Fruit fly (Drosophila melanogaster) whole organism, embryonic: ENCODE measurements around the gene Sec10.

ENCODE experiments used
- Abd-B ChIP-seq: fragments of 200-800 bp; sonication (Bioruptor generic); optimal IDR thresholded peaks from 2 replicates; lab custom pipeline; 2018; ENCODE audit warnings: missing biosample characterization, mild to moderate bottlenecking, missing genetic modification characterization, moderate library complexity
- Adf1 ChIP-seq: fragments of 200-800 bp; sonication (Bioruptor generic); IDR thresholded peaks from 2 replicates; pipeline ENCODE4 v1.3.6; 2022; ENCODE audit warnings: missing biosample characterization, missing genetic modification characterization
- Antp ChIP-seq: fragments of 200-800 bp; sonication (Bioruptor generic); optimal IDR thresholded peaks from 3 replicates; lab custom pipeline; 2016; ENCODE audit warnings: missing biosample characterization, missing genetic modification characterization
- B-H2 ChIP-seq: fragments of 200-800 bp; sonication (Bioruptor generic); optimal IDR thresholded peaks from 2 replicates; lab custom pipeline; 2018; ENCODE audit warnings: missing biosample characterization, mild to moderate bottlenecking, missing genetic modification characterization
- C15 ChIP-seq: fragments of 200-800 bp; sonication (Bioruptor generic); IDR thresholded peaks from 3 replicates; pipeline ENCODE4 v1.3.6; 2022; ENCODE audit warnings: missing biosample characterization, missing genetic modification characterization
- CG1024 ChIP-seq: fragments of 200-800 bp; sonication (Bioruptor generic); IDR thresholded peaks from 2 replicates; pipeline ENCODE4 v1.3.6; 2022; ENCODE audit warnings: missing biosample characterization, missing genetic modification characterization
- CG12391 ChIP-seq: fragments of 200-800 bp; sonication (Bioruptor generic); optimal IDR thresholded peaks from 3 replicates; lab custom pipeline; 2018; ENCODE audit warnings: missing biosample characterization, mild to moderate bottlenecking, missing genetic modification characterization, moderate library complexity
- CG14860 ChIP-seq: fragments of 200-800 bp; sonication (Bioruptor generic); IDR thresholded peaks from 3 replicates; pipeline ENCODE4 v1.3.6; 2022; ENCODE audit warnings: missing biosample characterization, missing genetic modification characterization; ENCODE audit not compliant: partially characterized antibody
- CG17186 ChIP-seq: fragments of 200-800 bp; sonication (Bioruptor generic); optimal IDR thresholded peaks from 3 replicates; lab custom pipeline; 2017; ENCODE audit warnings: missing biosample characterization, missing genetic modification reagents, missing genetic modification characterization
- CG17328 ChIP-seq: fragments of 200-800 bp; sonication (Bioruptor generic); IDR thresholded peaks from 2 replicates; pipeline ENCODE4 v1.3.6; 2022; ENCODE audit warnings: missing biosample characterization, missing genetic modification characterization
- CG30403 ChIP-seq: fragments of 200-800 bp; sonication (Bioruptor generic); optimal IDR thresholded peaks from 3 replicates; lab custom pipeline; 2016; ENCODE audit warnings: missing biosample characterization, missing genetic modification characterization
- CG30431 ChIP-seq: fragments of 200-800 bp; sonication (Bioruptor generic); optimal IDR thresholded peaks from 2 replicates; lab custom pipeline; 2017; ENCODE audit warnings: missing biosample characterization, missing genetic modification characterization
- CG31365 ChIP-seq: fragments of 200-800 bp; sonication (Bioruptor generic); optimal IDR thresholded peaks from 2 replicates; lab custom pipeline; 2018; ENCODE audit warnings: missing biosample characterization, mild to moderate bottlenecking, missing genetic modification characterization
- CG6689 ChIP-seq: fragments of 200-800 bp; sonication (Bioruptor generic); IDR thresholded peaks from 2 replicates; pipeline ENCODE4 v1.3.6; 2022; ENCODE audit warnings: missing biosample characterization, missing genetic modification characterization
- CG6854 ChIP-seq: fragments of 200-800 bp; sonication (Bioruptor generic); optimal IDR thresholded peaks from 3 replicates; lab custom pipeline; 2017; ENCODE audit warnings: missing biosample characterization, mild to moderate bottlenecking, missing genetic modification characterization
- CG7963 ChIP-seq: fragments of 200-800 bp; sonication (Bioruptor generic); IDR thresholded peaks from 3 replicates; pipeline ENCODE4 v1.3.6; 2022; ENCODE audit warnings: missing biosample characterization, missing genetic modification characterization; ENCODE audit not compliant: partially characterized antibody
- CG7987 ChIP-seq: fragments of 200-800 bp; sonication (Bioruptor generic); optimal IDR thresholded peaks from 2 replicates; lab custom pipeline; 2018; ENCODE audit warnings: missing biosample characterization, mild to moderate bottlenecking, missing genetic modification characterization, moderate library complexity
- CG8478 ChIP-seq: fragments of >200 bp; optimal IDR thresholded peaks from 2 replicates; lab custom pipeline; 2018
- D19A ChIP-seq: fragments of 200-800 bp; optimal IDR thresholded peaks from 3 replicates; lab custom pipeline; 2019; ENCODE audit warnings: missing biosample characterization, mild to moderate bottlenecking, missing genetic modification characterization, moderate library complexity
- Dip3 ChIP-seq: fragments of 200-800 bp; sonication (Bioruptor generic); optimal IDR thresholded peaks from 3 replicates; lab custom pipeline; 2016; ENCODE audit warnings: missing biosample characterization, missing genetic modification characterization
- Dll ChIP-seq: fragments of 200-800 bp; sonication (Bioruptor generic); IDR thresholded peaks from 4 replicates; pipeline ENCODE4 v1.3.6; 2022; ENCODE audit warnings: missing biosample characterization, missing genetic modification characterization; ENCODE audit not compliant: partially characterized antibody
- Eip74EF ChIP-seq, 2 experiments: fragments of 200-800 bp in 1 of 2; fragments of >200 bp in 1 of 2; sonication (Bioruptor generic) in 1 of 2; optimal IDR thresholded peaks; 2 replicates each; lab custom pipeline; 2017 to 2019; ENCODE audit warnings: missing biosample characterization in 2 of 2, missing genetic modification characterization in 2 of 2, mild to moderate bottlenecking in 1 of 2, moderate library complexity in 1 of 2
- Hmr ChIP-seq: fragments of 200-800 bp; sonication (Bioruptor generic); optimal IDR thresholded peaks from 3 replicates; lab custom pipeline; 2017; ENCODE audit warnings: mild to moderate bottlenecking, missing biosample characterization, missing genetic modification reagents, missing genetic modification characterization
- MESR4 ChIP-seq: fragments of 200-800 bp; sonication (Bioruptor generic); optimal IDR thresholded peaks from 2 replicates; lab custom pipeline; 2018; ENCODE audit warnings: missing biosample characterization, mild to moderate bottlenecking, missing genetic modification characterization, moderate library complexity
- Nf-YC ChIP-seq: fragments of 200-800 bp; optimal IDR thresholded peaks from 3 replicates; lab custom pipeline; 2019; ENCODE audit warnings: missing biosample characterization, mild to moderate bottlenecking, missing genetic modification characterization, moderate library complexity
- PHDP ChIP-seq: fragments of 200-800 bp; sonication (Bioruptor generic); optimal IDR thresholded peaks from 3 replicates; lab custom pipeline; 2018; ENCODE audit warnings: missing biosample characterization, mild to moderate bottlenecking, missing genetic modification characterization, moderate library complexity
- Ssrp ChIP-seq: fragments of 200-800 bp; sonication (Bioruptor generic); optimal IDR thresholded peaks from 2 replicates; lab custom pipeline; 2018; ENCODE audit warnings: missing biosample characterization, mild to moderate bottlenecking, missing genetic modification characterization, moderate library complexity
- Vsx1 ChIP-seq: fragments of 200-800 bp; sonication (Bioruptor generic); optimal IDR thresholded peaks from 2 replicates; lab custom pipeline; 2017; ENCODE audit warnings: missing biosample characterization, mild to moderate bottlenecking, missing genetic modification characterization, missing genetic modification reagents
- ab ChIP-seq: fragments of 200-800 bp; sonication (Bioruptor generic); optimal IDR thresholded peaks from 2 replicates; lab custom pipeline; 2016; ENCODE audit warnings: missing biosample characterization, missing genetic modification characterization
- bbx ChIP-seq: fragments of 200-800 bp; sonication (Bioruptor generic); IDR thresholded peaks from 2 replicates; pipeline ENCODE4 v1.3.6; 2022; ENCODE audit warnings: missing biosample characterization, missing genetic modification characterization; ENCODE audit not compliant: partially characterized antibody
- br ChIP-seq: fragments of >200 bp; optimal IDR thresholded peaks from 2 replicates; lab custom pipeline; 2017
- dan ChIP-seq: fragments of 200-800 bp; sonication (Bioruptor generic); IDR thresholded peaks from 2 replicates; pipeline ENCODE4 v1.3.6; 2022; ENCODE audit warnings: missing biosample characterization, missing genetic modification characterization
- dm ChIP-seq: fragments of 200-800 bp; sonication (Bioruptor generic); optimal IDR thresholded peaks from 3 replicates; lab custom pipeline; 2016; ENCODE audit warnings: missing biosample characterization, missing genetic modification characterization
- fd102C ChIP-seq: fragments of 200-800 bp; sonication (Bioruptor generic); optimal IDR thresholded peaks from 2 replicates; lab custom pipeline; 2018; ENCODE audit warnings: missing biosample characterization, mild to moderate bottlenecking, missing genetic modification characterization, moderate library complexity
- fd96Cb ChIP-seq: fragments of 200-800 bp; sonication (Bioruptor generic); optimal IDR thresholded peaks from 2 replicates; lab custom pipeline; 2018; ENCODE audit warnings: missing biosample characterization, mild to moderate bottlenecking, missing genetic modification characterization, moderate library complexity
- h ChIP-seq: fragments of >200 bp; optimal IDR thresholded peaks from 2 replicates; lab custom pipeline; 2017
- ham ChIP-seq: fragments of 200-800 bp; sonication (Bioruptor generic); IDR thresholded peaks from 2 replicates; pipeline ENCODE4 v1.3.6; 2022; ENCODE audit warnings: missing biosample characterization, missing genetic modification characterization
- lola ChIP-seq, 3 experiments: fragments of >200 bp in 2 of 3; fragments of 200-800 bp in 1 of 3; sonication (Bioruptor generic) in 1 of 3; optimal IDR thresholded peaks; 2 replicates each; lab custom pipeline; 2017 to 2019; ENCODE audit warnings: missing biosample characterization in 3 of 3, missing genetic modification characterization in 3 of 3, mild to moderate bottlenecking in 1 of 3, moderate library complexity in 1 of 3
- mld ChIP-seq: fragments of 200-800 bp; sonication (Bioruptor generic); IDR thresholded peaks from 3 replicates; pipeline ENCODE4 v1.3.6; 2022; ENCODE audit warnings: missing biosample characterization, missing genetic modification characterization; ENCODE audit not compliant: partially characterized antibody
- oc ChIP-seq: fragments of 200-800 bp; sonication (Bioruptor generic); optimal IDR thresholded peaks from 2 replicates; lab custom pipeline; 2018; ENCODE audit warnings: missing biosample characterization, mild to moderate bottlenecking, missing genetic modification characterization, moderate library complexity
- odd ChIP-seq: fragments of 200-800 bp; sonication (Bioruptor generic); optimal IDR thresholded peaks from 2 replicates; lab custom pipeline; 2017; ENCODE audit warnings: missing biosample characterization, mild to moderate bottlenecking, missing genetic modification characterization
- prd ChIP-seq, 3 experiments: fragments of >200 bp in 2 of 3; fragments of 200-800 bp in 1 of 3; sonication (Bioruptor generic) in 1 of 3; optimal IDR thresholded peaks in 2 of 3; IDR thresholded peaks in 1 of 3; 2 replicates in 2 of 3; 3 replicates in 1 of 3; pipeline versions ENCODE4 v1.3.6 to Lab custom; 2017 to 2022; ENCODE audit warnings: missing biosample characterization in 1 of 3, missing genetic modification characterization in 1 of 3
- pros ChIP-seq: fragments of 200-800 bp; sonication (Bioruptor generic); optimal IDR thresholded peaks from 3 replicates; lab custom pipeline; 2019; ENCODE audit warnings: missing biosample characterization, mild to moderate bottlenecking, missing genetic modification characterization, moderate library complexity
- sc ChIP-seq, 3 experiments: fragments of >200 bp in 2 of 3; fragments of 200-800 bp in 1 of 3; sonication (Bioruptor generic) in 1 of 3; optimal IDR thresholded peaks; 2 replicates in 2 of 3; 3 replicates in 1 of 3; lab custom pipeline; 2017; ENCODE audit warnings: mild to moderate bottlenecking in 1 of 3, missing biosample characterization in 1 of 3, missing genetic modification characterization in 1 of 3, missing genetic modification reagents in 1 of 3
- so ChIP-seq: fragments of 200-800 bp; sonication (Bioruptor generic); IDR thresholded peaks from 3 replicates; pipeline ENCODE4 v1.3.6; 2022; ENCODE audit warnings: missing biosample characterization, missing genetic modification characterization
- ssp ChIP-seq: fragments of 200-800 bp; sonication (Bioruptor generic); IDR thresholded peaks from 2 replicates; pipeline ENCODE4 v1.3.6; 2022; ENCODE audit warnings: missing biosample characterization, missing genetic modification characterization
- zen2 ChIP-seq: fragments of 200-800 bp; sonication (Bioruptor generic); IDR thresholded peaks from 3 replicates; pipeline ENCODE4 v1.3.6; 2022; ENCODE audit warnings: missing biosample characterization, missing genetic modification characterization; ENCODE audit not compliant: partially characterized antibody

Sec10 gene

DNA sequence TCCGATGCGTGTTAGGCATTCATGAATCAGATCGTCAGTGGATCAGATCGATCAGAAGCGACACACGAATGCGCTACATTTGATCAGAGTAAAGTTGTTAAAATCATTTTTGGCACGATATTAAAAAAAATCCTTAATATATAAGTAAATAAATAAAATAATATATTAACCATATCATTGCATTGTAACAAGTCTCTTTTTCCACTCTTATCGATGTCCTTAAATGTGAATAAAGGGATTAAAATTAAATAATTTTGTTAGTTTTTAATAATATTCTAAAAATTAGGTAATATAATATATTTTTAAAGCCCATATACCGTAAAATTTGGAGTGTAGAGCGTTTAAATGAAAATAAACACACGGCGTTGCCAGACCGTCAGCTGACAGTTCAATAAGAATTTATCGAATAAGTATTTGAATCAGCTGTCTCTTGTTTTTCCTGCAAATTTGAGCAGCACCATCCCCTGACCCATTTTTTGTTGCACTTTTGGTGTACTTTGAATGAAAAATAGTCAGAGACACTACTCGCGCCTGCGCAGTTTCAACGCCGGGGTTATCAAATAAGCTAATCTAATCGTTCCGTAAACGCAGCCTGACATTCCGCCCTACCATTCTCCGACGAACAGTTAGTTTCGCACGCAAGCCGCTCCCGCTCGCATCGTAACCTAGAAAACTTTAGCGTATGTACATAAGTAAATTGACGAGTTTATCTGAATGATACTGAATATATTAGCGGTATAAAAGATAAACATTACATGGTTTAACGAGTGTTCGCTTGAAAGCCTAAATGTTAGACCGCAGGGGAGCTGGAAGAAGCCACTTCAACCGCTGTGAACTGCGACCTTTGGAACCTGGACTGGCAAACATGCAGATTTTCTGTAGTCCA, 17.5 kb downstream of the Sec10 start, which contains the start of the genes p38a and CG6178 (continued):
- TF ChIP-seq B-H2 (GFP tag; lab: Kevin White, UChicago) (peak; percentile 96), Adf1 (peak; percentile 81), CG17186 (GFP tag; lab: Kevin White, UChicago) (no peak), CG7963 (GFP tag; lab: Robert Waterston, UW) (no peak), dm (no peak), zen2 (GFP tag; lab: Robert Waterston, UW) (no peak), Abd-B (GFP tag; lab: Kevin White, UChicago) (peak; percentile 99), CG31365 (tag; lab: Kevin White, UChicago) (peak; percentile 9), ab (GFP tag; lab: Kevin White, UChicago) (no peak), MESR4 (GFP tag; lab: Kevin White, UChicago) (peak; percentile 5), ssp (GFP tag; lab: Robert Waterston, UW) (peak; percentile 91), Antp (peak; percentile 51), CG6854 (GFP tag; lab: Kevin White, UChicago) (peak; percentile 96), so (GFP tag; lab: Robert Waterston, UW) (peak; percentile 96), pros (GFP tag; lab: Kevin White, UChicago) (no peak), ham (GFP tag; lab: Robert Waterston, UW) (peak; percentile 90), Vsx1 (GFP tag; lab: Kevin White, UChicago) (peak; percentile 89), sc (optimal IDR thresholded peaks at IDR 0.05; lab: Kevin White, UChicago) (no peak), sc (GFP tag; optimal IDR thresholded peaks at IDR 0.05; lab: Kevin White, UChicago) (peak; percentile 94), CG8478 (lab: Kevin White, UChicago) (no peak), fd102C (peak; percentile 52), CG6689 (GFP tag; lab: Robert Waterston, UW) (peak; percentile 98), Eip74EF (GFP tag; optimal IDR thresholded peaks at IDR 0.05; lab: Kevin White, UChicago) (peak in 1 of 2 experiments; percentile 97), br (no peak), Ssrp (tag; lab: Kevin White, UChicago) (peak; percentile 99), Dip3 (GFP tag; lab: Kevin White, UChicago) (peak; percentile 76), h (lab: Kevin White, UChicago) (no peak), bbx (GFP tag; lab: Robert Waterston, UW) (no peak; the same call in 1 of the 2 replicates), CG1024 (GFP tag; lab: Robert Waterston, UW) (peak; percentile 83), lola (GFP tag; optimal IDR thresholded peaks at IDR 0.05; lab: Kevin White, UChicago) (peak in 1 of 3 experiments; percentile 94), prd (optimal IDR thresholded peaks at IDR 0.05; lab: Kevin White, UChicago) (no peak), prd (GFP tag; IDR thresholded peaks at IDR 0.05; lab: Robert Waterston, UW) (peak; percentile 97), CG7987 (GFP tag; lab: Kevin White, UChicago) (peak; percentile 89), dan (GFP tag; lab: Robert Waterston, UW) (0 out of 2 replicates have a peak, but pooled peaks have one; percentile 29), oc (tag; lab: Kevin White, UChicago) (peak; percentile 95), CG14860 (GFP tag; lab: Robert Waterston, UW) (no peak), odd (GFP tag; lab: Kevin White, UChicago) (peak; percentile 96), Dll (GFP tag; lab: Robert Waterston, UW) (no peak), CG30431 (GFP tag; lab: Kevin White, UChicago) (peak; percentile 95), CG30403 (GFP tag; lab: Kevin White, UChicago) (peak; percentile 95), fd96Cb (tag; lab: Kevin White, UChicago) (peak; percentile 98), D19A (tag; lab: Kevin White, UChicago) (peak; percentile 98), Nf-YC (peak; percentile 93), mld (GFP tag; lab: Robert Waterston, UW) (no peak), C15 (GFP tag; lab: Robert Waterston, UW) (peak; percentile 95), CG17328 (GFP tag; lab: Robert Waterston, UW) (peak; percentile 95), Hmr (GFP tag; lab: Kevin White, UChicago) (peak; percentile 98), PHDP (peak; percentile 98), CG12391 (tag; lab: Kevin White, UChicago) (peak; percentile 98)
